Fruit fly (Drosophila melanogaster): ENCODE data around the gene pst.

Gene pst

DNA sequence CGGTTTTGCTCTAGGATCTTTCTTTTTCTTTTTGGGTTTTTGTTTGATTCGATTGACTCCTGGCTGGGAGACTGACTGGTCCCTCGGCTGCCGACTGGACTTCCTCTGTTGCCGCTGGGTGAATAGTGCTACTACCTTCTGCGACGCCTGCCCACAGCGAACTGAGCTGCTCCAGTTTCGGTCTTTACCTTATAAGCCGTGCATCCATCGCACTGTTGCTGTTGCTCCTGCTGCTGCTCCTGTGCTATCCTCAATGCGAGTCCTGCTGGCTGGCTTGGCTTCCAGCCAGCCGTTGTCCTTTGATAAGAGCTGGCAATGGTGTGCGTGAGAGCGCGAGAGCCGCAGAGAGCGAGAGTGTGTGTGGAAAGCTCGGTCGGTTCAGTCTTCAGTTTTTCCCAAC is 47.3 kb downstream of the pst start, which contains the start of gene unc-13-4A (continued):
- TF ChIP-seq CG13775 (GFP tag; optimal IDR thresholded peaks at IDR 0.05) (no peak), psq (GFP tag; optimal IDR thresholded peaks at IDR 0.05) (no peak), pho (GFP tag; optimal IDR thresholded peaks at IDR 0.05) (no peak), gfzf (GFP tag; optimal IDR thresholded peaks at IDR 0.05) (no peak), CG2199 (GFP tag; IDR thresholded peaks at IDR 0.05) (no peak), CG16779 (GFP tag; IDR thresholded peaks at IDR 0.05) (peak; percentile 53; the same call in 1 of the 2 replicates), Trl (optimal IDR thresholded peaks at IDR 0.05) (peak; percentile 38 to 58), Trl (GFP tag; optimal IDR thresholded peaks at IDR 0.05) (no peak), ftz-f1 (GFP tag; optimal IDR thresholded peaks at IDR 0.05) (no peak), CG3847 (GFP tag; IDR thresholded peaks at IDR 0.05) (no peak), HLHmδ (GFP tag; optimal IDR thresholded peaks at IDR 0.05) (no peak), CG11247 (GFP tag; IDR thresholded peaks at IDR 0.05) (no peak), Jarid2 (GFP tag; optimal IDR thresholded peaks at IDR 0.05) (peak; percentile 3), CG30403 (GFP tag; optimal IDR thresholded peaks at IDR 0.05) (no peak), Ravus (GFP tag; IDR thresholded peaks at IDR 0.05) (no peak), hkb (optimal IDR thresholded peaks at IDR 0.05) (no peak), hkb (GFP tag; IDR thresholded peaks at IDR 0.05) (no peak), CG16813 (GFP tag; IDR thresholded peaks at IDR 0.05; ENCODE audit: partially characterized antibody) (no peak), CG18262 (tag; optimal IDR thresholded peaks at IDR 0.05) (no peak), seq (GFP tag; IDR thresholded peaks at IDR 0.05) (no peak), CG3281 (GFP tag; optimal IDR thresholded peaks at IDR 0.05) (no peak), CG8478 (optimal IDR thresholded peaks at IDR 0.05) (no peak), CG10565 (GFP tag; optimal IDR thresholded peaks at IDR 0.05) (no peak), CG1233 (GFP tag; optimal IDR thresholded peaks at IDR 0.05) (no peak), sc (optimal IDR thresholded peaks at IDR 0.05) (no peak), sc (GFP tag; optimal IDR thresholded peaks at IDR 0.05) (no peak), MESR4 (GFP tag; optimal IDR thresholded peaks at IDR 0.05) (no peak), CG4282 (GFP tag; optimal IDR thresholded peaks at IDR 0.05) (no peak), tna (GFP tag; IDR thresholded peaks at IDR 0.05; ENCODE audit: partially characterized antibody) (no peak), bcd (GFP tag; optimal IDR thresholded peaks at IDR 0.05) (no peak), mam (GFP tag; optimal IDR thresholded peaks at IDR 0.05) (no peak), CG14860 (GFP tag; IDR thresholded peaks at IDR 0.05; ENCODE audit: partially characterized antibody) (no peak), Six4 (GFP tag; optimal IDR thresholded peaks at IDR 0.05) (no peak), Hr3 (GFP tag; optimal IDR thresholded peaks at IDR 0.05) (no peak), CG14014 (GFP tag; IDR thresholded peaks at IDR 0.05) (no peak), sens-2 (GFP tag; IDR thresholded peaks at IDR 0.05) (no peak), CG3838 (GFP tag; optimal IDR thresholded peaks at IDR 0.05) (no peak), h (optimal IDR thresholded peaks at IDR 0.05) (no peak), stwl (tag; optimal IDR thresholded peaks at IDR 0.05) (no peak), CG6683 (GFP tag; optimal IDR thresholded peaks at IDR 0.05) (no peak), scrt (GFP tag; optimal IDR thresholded peaks at IDR 0.05) (peak; percentile 71)

Data from whole organism, embryonic.